Fruit fly (Drosophila melanogaster) whole organism, embryonic: ENCODE data around the gene MED28.

Source experiments
- Adf1 ChIP-seq: fragments of 200-800 bp; sonication (Bioruptor generic); IDR thresholded peaks from 2 replicates; pipeline ENCODE4 v1.3.6; 2022; ENCODE audit warnings: missing biosample characterization, missing genetic modification characterization
- Atf3 ChIP-seq: fragments of 200-800 bp; sonication (Bioruptor generic); optimal IDR thresholded peaks from 3 replicates; lab custom pipeline; 2016; ENCODE audit warnings: missing biosample characterization, missing genetic modification characterization
- CG10366 ChIP-seq: fragments of 200-800 bp; sonication (Bioruptor generic); IDR thresholded peaks from 2 replicates; pipeline ENCODE4 v1.3.6; 2022; ENCODE audit warnings: missing biosample characterization, missing genetic modification characterization
- CG10979 ChIP-seq: fragments of 200-800 bp; sonication (Bioruptor generic); optimal IDR thresholded peaks from 2 replicates; lab custom pipeline; 2018; ENCODE audit warnings: missing biosample characterization, mild to moderate bottlenecking, missing genetic modification characterization, moderate library complexity
- CG11093 ChIP-seq: fragments of 200-800 bp; sonication (Bioruptor generic); IDR thresholded peaks from 3 replicates; pipeline ENCODE4 v1.3.6; 2022; ENCODE audit warnings: missing biosample characterization, missing genetic modification characterization
- CG11695 ChIP-seq: fragments of 200-800 bp; sonication (Bioruptor generic); IDR thresholded peaks from 3 replicates; pipeline ENCODE4 v1.3.6; 2022; ENCODE audit warnings: missing biosample characterization, missing genetic modification characterization
- CG11723 ChIP-seq: fragments of 200-800 bp; sonication (Bioruptor generic); optimal IDR thresholded peaks from 2 replicates; lab custom pipeline; 2017; ENCODE audit warnings: missing biosample characterization, mild to moderate bottlenecking, missing genetic modification characterization
- CG12659 ChIP-seq: fragments of 200-800 bp; sonication (Bioruptor generic); optimal IDR thresholded peaks from 3 replicates; lab custom pipeline; 2017; ENCODE audit warnings: mild to moderate bottlenecking, missing biosample characterization, missing genetic modification reagents, missing genetic modification characterization
- CG13287 ChIP-seq: fragments of 200-800 bp; sonication (Bioruptor generic); IDR thresholded peaks from 2 replicates; pipeline ENCODE4 v1.3.6; 2022; ENCODE audit warnings: missing biosample characterization, missing genetic modification characterization; ENCODE audit not compliant: partially characterized antibody
- CG1647 ChIP-seq: fragments of 200-800 bp; sonication (Bioruptor generic); optimal IDR thresholded peaks from 3 replicates; lab custom pipeline; 2016; ENCODE audit warnings: missing biosample characterization, missing genetic modification characterization
- CG17186 ChIP-seq: fragments of 200-800 bp; sonication (Bioruptor generic); optimal IDR thresholded peaks from 3 replicates; lab custom pipeline; 2017; ENCODE audit warnings: missing biosample characterization, missing genetic modification reagents, missing genetic modification characterization
- CG17361 ChIP-seq: fragments of 200-800 bp; sonication (Bioruptor generic); IDR thresholded peaks from 3 replicates; pipeline ENCODE4 v1.3.6; 2022; ENCODE audit warnings: missing biosample characterization, missing genetic modification characterization
- CG17802 ChIP-seq: fragments of 200-800 bp; sonication (Bioruptor generic); optimal IDR thresholded peaks from 2 replicates; lab custom pipeline; 2018; ENCODE audit warnings: missing biosample characterization, mild to moderate bottlenecking, missing genetic modification characterization, moderate library complexity
- CG18262 ChIP-seq: fragments of 200-800 bp; optimal IDR thresholded peaks from 3 replicates; lab custom pipeline; 2019; ENCODE audit warnings: missing biosample characterization, mild to moderate bottlenecking, missing genetic modification characterization, moderate library complexity
- CG18619 ChIP-seq: fragments of 200-800 bp; sonication (Bioruptor generic); optimal IDR thresholded peaks from 3 replicates; lab custom pipeline; 2017; ENCODE audit warnings: missing biosample characterization, mild to moderate bottlenecking, missing genetic modification characterization
- CG18764 ChIP-seq: fragments of 200-800 bp; sonication (Bioruptor generic); optimal IDR thresholded peaks from 3 replicates; lab custom pipeline; 2016; ENCODE audit warnings: missing biosample characterization, missing genetic modification characterization
- CG34376 ChIP-seq: fragments of 200-800 bp; sonication (Bioruptor generic); optimal IDR thresholded peaks from 2 replicates; lab custom pipeline; 2018; ENCODE audit warnings: missing biosample characterization, mild to moderate bottlenecking, missing genetic modification characterization
- CG3726 ChIP-seq: fragments of 200-800 bp; sonication (Bioruptor generic); IDR thresholded peaks from 3 replicates; pipeline ENCODE4, ENCODE4 v1.3.6; 2022; ENCODE audit warnings: missing biosample characterization, missing genetic modification characterization
- CG3847 ChIP-seq: fragments of 200-800 bp; sonication (Bioruptor generic); IDR thresholded peaks from 2 replicates; pipeline ENCODE4 v1.3.6; 2022; ENCODE audit warnings: missing biosample characterization, missing genetic modification characterization
- CG4328 ChIP-seq: fragments of 200-800 bp; sonication (Bioruptor generic); optimal IDR thresholded peaks from 3 replicates; lab custom pipeline; 2017; ENCODE audit warnings: missing biosample characterization, missing genetic modification reagents, missing genetic modification characterization
- CG4360 ChIP-seq: fragments of 200-800 bp; sonication (Bioruptor generic); IDR thresholded peaks from 2 replicates; pipeline ENCODE4 v1.3.6; 2022; ENCODE audit warnings: missing biosample characterization, missing genetic modification characterization
- CG5180 ChIP-seq: fragments of 200-800 bp; sonication (Bioruptor generic); optimal IDR thresholded peaks from 3 replicates; lab custom pipeline; 2017; ENCODE audit warnings: missing biosample characterization, missing genetic modification characterization, mild to moderate bottlenecking, moderate library complexity, missing genetic modification reagents
- CG6683 ChIP-seq: fragments of 200-800 bp; sonication (Bioruptor generic); optimal IDR thresholded peaks from 2 replicates; lab custom pipeline; 2017; ENCODE audit warnings: missing biosample characterization, mild to moderate bottlenecking, missing genetic modification characterization, missing genetic modification reagents
- CG8281 ChIP-seq: fragments of 200-800 bp; sonication (Bioruptor generic); optimal IDR thresholded peaks from 2 replicates; lab custom pipeline; 2018; ENCODE audit warnings: missing biosample characterization, mild to moderate bottlenecking, missing genetic modification characterization, moderate library complexity
- CG9609 ChIP-seq: fragments of 200-800 bp; sonication (Bioruptor generic); optimal IDR thresholded peaks from 3 replicates; lab custom pipeline; 2016; ENCODE audit warnings: missing biosample characterization, missing genetic modification characterization
- CG9817 ChIP-seq: fragments of 200-800 bp; sonication (Bioruptor generic); optimal IDR thresholded peaks from 2 replicates; lab custom pipeline; 2018; ENCODE audit warnings: missing biosample characterization, mild to moderate bottlenecking, missing genetic modification characterization, moderate library complexity
- CHES-1-like ChIP-seq: fragments of 200-800 bp; sonication (Bioruptor generic); optimal IDR thresholded peaks from 2 replicates; lab custom pipeline; 2016; ENCODE audit warnings: missing biosample characterization, missing genetic modification characterization
- Dip3 ChIP-seq: fragments of 200-800 bp; sonication (Bioruptor generic); optimal IDR thresholded peaks from 3 replicates; lab custom pipeline; 2016; ENCODE audit warnings: missing biosample characterization, missing genetic modification characterization
- Hey ChIP-seq: fragments of 200-800 bp; sonication (Bioruptor generic); optimal IDR thresholded peaks from 3 replicates; lab custom pipeline; 2018; ENCODE audit warnings: missing biosample characterization, mild to moderate bottlenecking, missing genetic modification characterization
- Hr3 ChIP-seq: fragments of 200-800 bp; sonication (Bioruptor generic); optimal IDR thresholded peaks from 3 replicates; lab custom pipeline; 2016; ENCODE audit warnings: missing biosample characterization, missing genetic modification characterization
- Hsf ChIP-seq: fragments of 200-800 bp; sonication (Bioruptor generic); optimal IDR thresholded peaks from 3 replicates; lab custom pipeline; 2016; ENCODE audit warnings: missing biosample characterization, missing genetic modification characterization
- Xbp1 ChIP-seq: fragments of 200-800 bp; sonication (Bioruptor generic); optimal IDR thresholded peaks from 3 replicates; lab custom pipeline; 2016; ENCODE audit warnings: missing biosample characterization, mild to moderate bottlenecking, missing genetic modification characterization
- ab ChIP-seq: fragments of 200-800 bp; sonication (Bioruptor generic); optimal IDR thresholded peaks from 2 replicates; lab custom pipeline; 2016; ENCODE audit warnings: missing biosample characterization, missing genetic modification characterization
- amos ChIP-seq: fragments of 200-800 bp; sonication (Bioruptor generic); IDR thresholded peaks from 2 replicates; pipeline ENCODE4 v1.3.6; 2022; ENCODE audit warnings: missing biosample characterization, missing genetic modification characterization; ENCODE audit not compliant: partially characterized antibody
- caup ChIP-seq: fragments of 200-800 bp; sonication (Bioruptor generic); optimal IDR thresholded peaks from 3 replicates; lab custom pipeline; 2017; ENCODE audit warnings: missing biosample characterization, mild to moderate bottlenecking, missing genetic modification characterization, moderate library complexity; ENCODE audit not compliant: severe bottlenecking
- crc ChIP-seq: fragments of 200-800 bp; sonication (Bioruptor generic); optimal IDR thresholded peaks from 2 replicates; lab custom pipeline; 2016; ENCODE audit warnings: missing biosample characterization, missing genetic modification characterization
- dan ChIP-seq: fragments of 200-800 bp; sonication (Bioruptor generic); IDR thresholded peaks from 2 replicates; pipeline ENCODE4 v1.3.6; 2022; ENCODE audit warnings: missing biosample characterization, missing genetic modification characterization
- dysf ChIP-seq: fragments of 200-800 bp; sonication (Bioruptor generic); IDR thresholded peaks from 3 replicates; pipeline ENCODE4 v1.3.6; 2022; ENCODE audit warnings: missing biosample characterization, missing genetic modification characterization
- gro ChIP-seq: fragments of 200-800 bp; sonication (Bioruptor generic); optimal IDR thresholded peaks from 2 replicates; lab custom pipeline; 2016; ENCODE audit warnings: missing biosample characterization, missing genetic modification characterization
- kni ChIP-seq: fragments of 200-800 bp; sonication (Bioruptor generic); optimal IDR thresholded peaks from 3 replicates; lab custom pipeline; 2017; ENCODE audit warnings: mild to moderate bottlenecking, missing biosample characterization, missing genetic modification reagents, missing genetic modification characterization
- luna ChIP-seq: fragments of 200-800 bp; sonication (Bioruptor generic); optimal IDR thresholded peaks from 2 replicates; lab custom pipeline; 2016; ENCODE audit warnings: missing biosample characterization, missing genetic modification characterization
- mld ChIP-seq: fragments of 200-800 bp; sonication (Bioruptor generic); IDR thresholded peaks from 3 replicates; pipeline ENCODE4 v1.3.6; 2022; ENCODE audit warnings: missing biosample characterization, missing genetic modification characterization; ENCODE audit not compliant: partially characterized antibody
- psq ChIP-seq: fragments of 200-800 bp; sonication (Bioruptor generic); optimal IDR thresholded peaks from 2 replicates; lab custom pipeline; 2017; ENCODE audit warnings: missing biosample characterization, missing genetic modification characterization
- sim ChIP-seq: fragments of 200-800 bp; sonication (Bioruptor generic); IDR thresholded peaks from 2 replicates; pipeline ENCODE4 v1.3.6; 2022; ENCODE audit warnings: missing biosample characterization, missing genetic modification characterization
- sima ChIP-seq: fragments of 200-800 bp; sonication (Bioruptor generic); optimal IDR thresholded peaks from 2 replicates; lab custom pipeline; 2016; ENCODE audit warnings: missing biosample characterization, missing genetic modification characterization
- stc ChIP-seq: fragments of 200-800 bp; sonication (Bioruptor generic); IDR thresholded peaks from 2 replicates; pipeline ENCODE4 v1.3.6; 2022; ENCODE audit warnings: missing biosample characterization, missing genetic modification characterization
- tin ChIP-seq: fragments of 200-800 bp; sonication (Bioruptor generic); optimal IDR thresholded peaks from 3 replicates; lab custom pipeline; 2016; ENCODE audit warnings: missing biosample characterization, missing genetic modification characterization
- tna ChIP-seq: fragments of 200-800 bp; sonication (Bioruptor generic); IDR thresholded peaks from 2 replicates; pipeline ENCODE4 v1.3.6; 2022; ENCODE audit warnings: missing biosample characterization, missing genetic modification characterization; ENCODE audit not compliant: partially characterized antibody
- ttk ChIP-seq: fragments of 200-800 bp; sonication (Bioruptor generic); IDR thresholded peaks from 2 replicates; pipeline ENCODE4 v2.1.2; 2022; ENCODE audit warnings: missing biosample characterization, missing genetic modification characterization
- tx ChIP-seq: fragments of 200-800 bp; sonication (Bioruptor generic); optimal IDR thresholded peaks from 2 replicates; lab custom pipeline; 2016; ENCODE audit warnings: missing biosample characterization, missing genetic modification characterization
- wdn ChIP-seq: fragments of 200-800 bp; sonication (Bioruptor generic); IDR thresholded peaks from 2 replicates; pipeline ENCODE4 v1.3.6; 2022; ENCODE audit warnings: missing biosample characterization, missing genetic modification characterization
- z ChIP-seq: fragments of 200-800 bp; sonication (Bioruptor generic); IDR thresholded peaks from 3 replicates; pipeline ENCODE4 v1.3.6; 2022; ENCODE audit warnings: missing biosample characterization, missing genetic modification characterization

Gene MED28

DNA sequence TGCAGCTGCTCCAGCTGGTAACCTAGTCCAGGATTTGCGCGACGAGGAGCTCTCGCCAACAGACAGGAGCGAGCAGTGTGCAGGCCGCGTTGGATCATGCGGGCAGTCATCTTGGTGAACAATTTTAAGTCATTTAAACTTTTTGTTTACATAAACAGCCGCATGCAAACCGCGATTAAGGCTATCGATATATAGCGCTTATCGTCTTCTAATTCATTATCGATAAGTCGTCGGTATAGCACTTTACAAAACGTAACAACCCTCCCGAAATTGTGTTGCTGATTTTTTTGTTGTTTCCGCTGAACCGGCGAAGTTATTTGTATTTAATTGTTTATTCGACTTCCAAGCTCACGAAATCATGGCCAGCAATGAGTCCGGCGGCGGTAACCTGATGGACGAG is at the start of gene MED28, which contains the start of gene CG4553 (continued):
- TF ChIP-seq CG17186 (GFP tag; lab: Kevin White, UChicago) (peak; percentile 60), ab (GFP tag; lab: Kevin White, UChicago) (no peak), Adf1 (GFP tag; lab: Robert Waterston, UW) (no peak), z (no peak), CG3847 (GFP tag; lab: Robert Waterston, UW) (no peak), CG11723 (GFP tag; lab: Kevin White, UChicago) (no peak), tin (GFP tag; lab: Kevin White, UChicago) (no peak), CG9609 (GFP tag; lab: Kevin White, UChicago) (no peak), tna (GFP tag; lab: Robert Waterston, UW) (peak; percentile 78), amos (GFP tag; lab: Robert Waterston, UW) (peak; percentile 85), CG17361 (GFP tag; lab: Robert Waterston, UW) (no peak), sima (GFP tag; lab: Kevin White, UChicago) (no peak), crc (GFP tag; lab: Kevin White, UChicago) (no peak), CG10979 (tag; lab: Kevin White, UChicago) (no peak), tx (GFP tag; lab: Kevin White, UChicago) (no peak), CG17802 (tag; lab: Kevin White, UChicago) (no peak), CG12659 (GFP tag; lab: Kevin White, UChicago) (peak; percentile 41), CHES-1-like (GFP tag; lab: Kevin White, UChicago) (no peak), wdn (GFP tag; lab: Robert Waterston, UW) (no peak), CG5180 (GFP tag; lab: Kevin White, UChicago) (no peak), Hsf (GFP tag; lab: Kevin White, UChicago) (no peak), CG4360 (no peak), gro (no peak), luna (GFP tag; lab: Kevin White, UChicago) (no peak), Hr3 (GFP tag; lab: Kevin White, UChicago) (no peak), CG8281 (tag; lab: Kevin White, UChicago) (no peak), dan (no peak), CG34376 (GFP tag; lab: Kevin White, UChicago) (peak; percentile 22), CG3726 (no peak), Dip3 (GFP tag; lab: Kevin White, UChicago) (no peak), caup (no peak), mld (no peak; the same call in 2 of the 3 replicates), dysf (GFP tag; lab: Robert Waterston, UW) (no peak), Atf3 (GFP tag; lab: Kevin White, UChicago) (no peak), psq (GFP tag; lab: Kevin White, UChicago) (no peak), CG11695 (GFP tag; lab: Robert Waterston, UW) (no peak), CG11093 (no peak), CG13287 (GFP tag; lab: Robert Waterston, UW) (peak; percentile 94), Xbp1 (GFP tag; lab: Kevin White, UChicago) (no peak), CG4328 (GFP tag; lab: Kevin White, UChicago) (no peak), CG18262 (tag; lab: Kevin White, UChicago) (no peak), Hey (no peak), kni (no peak), sim (GFP tag; lab: Robert Waterston, UW) (no peak), stc (no peak), CG6683 (no peak), CG9817 (no peak), ttk (GFP tag; lab: Robert Waterston, UW) (no peak), CG18764 (no peak), CG10366 (GFP tag; lab: Robert Waterston, UW) (no peak), CG1647 (GFP tag; lab: Kevin White, UChicago) (no peak), CG18619 (no peak)
